Worm (Caenorhabditis elegans): Measurements from ENCODE around the gene C45B11.9.

- no peak for TF ChIP-seq nfya-1 (tag; optimal IDR thresholded peaks at IDR 0.05; ENCODE audit: insufficient read depth)
- no peak for TF ChIP-seq ZK546.5 (tag; optimal IDR thresholded peaks at IDR 0.05)
- TF ChIP-seq ama-1 (optimal IDR thresholded peaks at IDR 0.05) = peak; percentile 94
- no peak for TF ChIP-seq snpc-4 (tag; optimal IDR thresholded peaks at IDR 0.05)
- TF ChIP-seq nhr-43 (tag; optimal IDR thresholded peaks at IDR 0.05; ENCODE audit: poor library complexity, severe bottlenecking) = no peak
- no peak for TF ChIP-seq elt-3 (tag; optimal IDR thresholded peaks at IDR 0.05)
- peak; percentile 4 for TF ChIP-seq jun-1 (tag; optimal IDR thresholded peaks at IDR 0.05)
- no peak for TF ChIP-seq aly-2 (tag; optimal IDR thresholded peaks at IDR 0.05)
- no peak for TF ChIP-seq nhr-237 (tag; optimal IDR thresholded peaks at IDR 0.05)
- TF ChIP-seq fos-1 (tag; optimal IDR thresholded peaks at IDR 0.05) = no peak
- no peak for TF ChIP-seq zag-1 (tag; optimal IDR thresholded peaks at IDR 0.05)
- no peak for TF ChIP-seq tbx-2 (tag; optimal IDR thresholded peaks at IDR 0.05)
- no peak for TF ChIP-seq ceh-16 (tag; optimal IDR thresholded peaks at IDR 0.05)
- peak; percentile 52 for TF ChIP-seq elt-2 (tag; optimal IDR thresholded peaks at IDR 0.05)
These were observed 36.3 kb downstream of the C45B11.9 start for ce11 chrV:11076403-11076802.

Data from whole organism, L3 larva.